Fruit fly (Drosophila melanogaster): ENCODE data around the gene CG18493.

The CG18493 gene

dm6 chr3R:19362879-19363278 is 27.2 kb upstream of the CG18493 start:
- no peak for TF ChIP-seq Tbp (GFP tag; optimal IDR thresholded peaks at IDR 0.05)

dm6 chr3R:19369060-19369459 is 21.0 kb upstream of the CG18493 start:
- TF ChIP-seq corto (GFP tag; optimal IDR thresholded peaks at IDR 0.05) (no peak), zen (tag; optimal IDR thresholded peaks at IDR 0.05) (no peak), ci (GFP tag; IDR thresholded peaks at IDR 0.05) (no peak), Ets65A (GFP tag) (peak; percentile 91), Stat92E (GFP tag; optimal IDR thresholded peaks at IDR 0.05) (no peak), kah (GFP tag; optimal IDR thresholded peaks at IDR 0.05) (no peak)

dm6 chr3R:19370693-19371092 is 19.4 kb upstream of the CG18493 start:
- peak; percentile 45 for TF ChIP-seq CG15696 (tag; optimal IDR thresholded peaks at IDR 0.05)
- TF ChIP-seq CG2712 (tag; optimal IDR thresholded peaks at IDR 0.05) = peak; percentile 53
- peak; percentile 12 for TF ChIP-seq tin (GFP tag; optimal IDR thresholded peaks at IDR 0.05)
- TF ChIP-seq al (GFP tag; IDR thresholded peaks at IDR 0.05) = no peak
- TF ChIP-seq CG3726 (GFP tag; IDR thresholded peaks at IDR 0.05) = no peak
- TF ChIP-seq slou (GFP tag; optimal IDR thresholded peaks at IDR 0.05) = no peak
- no peak for TF ChIP-seq kay (GFP tag; optimal IDR thresholded peaks at IDR 0.05)
- TF ChIP-seq CG8359 (GFP tag; optimal IDR thresholded peaks at IDR 0.05; ENCODE audit: borderline replicate concordance) = no peak
- TF ChIP-seq CG10267 (tag; optimal IDR thresholded peaks at IDR 0.05) = peak; percentile 30
- peak; percentile 79 for TF ChIP-seq sens (GFP tag)
- peak; percentile 25; the same call in 1 of the 2 replicates for TF ChIP-seq CG6689 (GFP tag; IDR thresholded peaks at IDR 0.05)
- no peak for TF ChIP-seq CG43689 (GFP tag; IDR thresholded peaks at IDR 0.05)
- TF ChIP-seq dysf (GFP tag; IDR thresholded peaks at IDR 0.05) = no peak
- peak; percentile 22 for TF ChIP-seq dmrt11E (tag; optimal IDR thresholded peaks at IDR 0.05)
- no peak for TF ChIP-seq pb (GFP tag; optimal IDR thresholded peaks at IDR 0.05)
- TF ChIP-seq CG14710 (tag; optimal IDR thresholded peaks at IDR 0.05) = peak; percentile 31
- no peak for TF ChIP-seq bbx (GFP tag; IDR thresholded peaks at IDR 0.05; ENCODE audit: partially characterized antibody)
- TF ChIP-seq CG10209 (GFP tag; optimal IDR thresholded peaks at IDR 0.05) = no peak
- no peak for TF ChIP-seq CG4730 (GFP tag; IDR thresholded peaks at IDR 0.05)
- TF ChIP-seq az2 (GFP tag; optimal IDR thresholded peaks at IDR 0.05) = no peak
- TF ChIP-seq phol (tag; optimal IDR thresholded peaks at IDR 0.05) = peak; percentile 24
- TF ChIP-seq CG17829 (tag; optimal IDR thresholded peaks at IDR 0.05) = peak; percentile 25
- TF ChIP-seq CG18262 (tag; optimal IDR thresholded peaks at IDR 0.05) = peak; percentile 45
- no peak for TF ChIP-seq TFAM (GFP tag; optimal IDR thresholded peaks at IDR 0.05)
- no peak for TF ChIP-seq Hsf (GFP tag; optimal IDR thresholded peaks at IDR 0.05)
- no peak for TF ChIP-seq yki (optimal IDR thresholded peaks at IDR 0.05)
- TF ChIP-seq CG12391 (tag; optimal IDR thresholded peaks at IDR 0.05) = no peak
- no peak for TF ChIP-seq ara (GFP tag; IDR thresholded peaks at IDR 0.05)
- TF ChIP-seq CG31441 (GFP tag; IDR thresholded peaks at IDR 0.05) = 0 out of 2 replicates have a peak, but pooled peaks have one; percentile 29
- no peak for TF ChIP-seq CG6683 (GFP tag; optimal IDR thresholded peaks at IDR 0.05)
- 0 out of 3 replicates have a peak, but pooled peaks have one; percentile 19 for TF ChIP-seq zfh1 (GFP tag; IDR thresholded peaks at IDR 0.05)
- no peak for TF ChIP-seq nom (GFP tag; optimal IDR thresholded peaks at IDR 0.05)
- TF ChIP-seq CG1233 (GFP tag; optimal IDR thresholded peaks at IDR 0.05) = no peak
- no peak for TF ChIP-seq lov (optimal IDR thresholded peaks at IDR 0.05)
- TF ChIP-seq lov (GFP tag; IDR thresholded peaks at IDR 0.05) = no peak
- TF ChIP-seq CG33213 (GFP tag; optimal IDR thresholded peaks at IDR 0.05) = no peak
- peak; percentile 6 for TF ChIP-seq Blimp-1 (GFP tag; optimal IDR thresholded peaks at IDR 0.05)
- TF ChIP-seq CG11504 (tag; optimal IDR thresholded peaks at IDR 0.05) = peak; percentile 10
- no peak for TF ChIP-seq Antp (GFP tag; optimal IDR thresholded peaks at IDR 0.05)
- TF ChIP-seq CG11247 (GFP tag; IDR thresholded peaks at IDR 0.05) = no peak
- no peak for TF ChIP-seq CG18764 (GFP tag; optimal IDR thresholded peaks at IDR 0.05)
- no peak for TF ChIP-seq cas (GFP tag; IDR thresholded peaks at IDR 0.05)
